Fruit fly (Drosophila melanogaster) S2 (cell line): ENCODE data around the gene CG14352.

Source experiments
- CG8478 ChIP-seq: fragments of >200 bp; optimal IDR thresholded peaks from 2 replicates; lab custom pipeline; 2018
- CTCF ChIP-seq, 2 experiments: fragments of >200 bp; optimal IDR thresholded peaks; 2 replicates each; lab custom pipeline; 2018

DNA sequence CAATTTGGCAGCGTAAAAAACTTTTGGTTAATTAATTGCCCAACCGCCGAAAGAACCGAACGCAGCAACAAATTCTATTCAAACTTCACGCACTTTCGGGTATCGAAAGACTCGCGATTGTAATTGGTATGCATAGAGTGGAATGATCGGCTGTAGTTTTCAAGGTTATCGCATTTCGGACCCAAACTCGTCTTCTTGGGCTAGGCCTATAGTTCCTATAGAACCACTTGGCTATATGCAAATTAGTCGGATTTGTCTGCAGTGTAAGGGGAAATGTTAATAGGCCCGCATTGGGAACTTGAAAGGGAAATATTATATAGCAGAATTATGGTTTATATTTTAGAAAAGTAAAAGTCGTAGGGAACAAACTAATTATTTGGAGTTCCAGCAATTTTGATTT lies 19.4 kb downstream of the CG14352 start:
- TF ChIP-seq CTCF (optimal IDR thresholded peaks at IDR 0.05; lab: Kevin White, UChicago) (no peak), CG8478 (lab: Kevin White, UChicago) (no peak)
